Worm (Caenorhabditis elegans): ENCODE data around the gene gcy-23.

gcy-23 gene

ce11 chrIV:3250020-3250419 lies 39.1 kb downstream of the gcy-23 start:
- TF ChIP-seq mdl-1 (tag; optimal IDR thresholded peaks at IDR 0.05) = no peak
- no peak for TF ChIP-seq ztf-1 (GFP tag; conservative IDR thresholded peaks at IDR 0.05)
- peak; percentile 22 for TF ChIP-seq nhr-21 (tag; optimal IDR thresholded peaks at IDR 0.05)

ce11 chrIV:3246873-3247272 lies 42.3 kb downstream of the gcy-23 start:
- TF ChIP-seq egl-27 (tag; optimal IDR thresholded peaks at IDR 0.05) (no peak), unc-39 (tag; optimal IDR thresholded peaks at IDR 0.05) (no peak), lin-13 (GFP tag; optimal IDR thresholded peaks at IDR 0.05) (no peak), lsy-2 (tag; optimal IDR thresholded peaks at IDR 0.05) (peak in 1 of 2 experiments; percentile 3), elt-3 (tag; optimal IDR thresholded peaks at IDR 0.05) (no peak), sma-9 (GFP tag; optimal IDR thresholded peaks at IDR 0.05) (peak; percentile 26), sma-9 (tag; optimal IDR thresholded peaks at IDR 0.05) (no peak), sma-3 (GFP tag; optimal IDR thresholded peaks at IDR 0.05) (no peak), nhr-23 (tag; optimal IDR thresholded peaks at IDR 0.05) (no peak), sem-4 (tag; optimal IDR thresholded peaks at IDR 0.05) (no peak), nhr-77 (tag; optimal IDR thresholded peaks at IDR 0.05) (no peak)

- peak in 1 of 2 experiments; percentile 13 for TF ChIP-seq lsy-2 (tag; optimal IDR thresholded peaks at IDR 0.05)
- no peak for TF ChIP-seq nhr-77 (tag; optimal IDR thresholded peaks at IDR 0.05)
- no peak for TF ChIP-seq nhr-11 (tag; optimal IDR thresholded peaks at IDR 0.05)
- no peak for TF ChIP-seq lin-11 (tag; optimal IDR thresholded peaks at IDR 0.05)
- TF ChIP-seq ama-1 (optimal IDR thresholded peaks at IDR 0.05) = no peak
- TF ChIP-seq mdl-1 (tag; optimal IDR thresholded peaks at IDR 0.05) = no peak
- no peak for TF ChIP-seq lin-13 (GFP tag; optimal IDR thresholded peaks at IDR 0.05)
- no peak for TF ChIP-seq Y55F3AM.14 (GFP tag; optimal IDR thresholded peaks at IDR 0.05)
- TF ChIP-seq ztf-11 (tag; optimal IDR thresholded peaks at IDR 0.05) = no peak
- TF ChIP-seq sma-3 (GFP tag; optimal IDR thresholded peaks at IDR 0.05) = peak; percentile 42
- peak; percentile 3 for TF ChIP-seq nhr-129 (tag; optimal IDR thresholded peaks at IDR 0.05)
- no peak for TF ChIP-seq elt-1 (tag; optimal IDR thresholded peaks at IDR 0.05)
- TF ChIP-seq gmeb-1 (tag; optimal IDR thresholded peaks at IDR 0.05) = peak; percentile 17
- no peak for TF ChIP-seq unc-39 (tag; optimal IDR thresholded peaks at IDR 0.05)
- TF ChIP-seq alr-1 (tag; optimal IDR thresholded peaks at IDR 0.05) = no peak
- TF ChIP-seq nhr-25 (tag; optimal IDR thresholded peaks at IDR 0.05) = peak; percentile 6
- no peak for TF ChIP-seq F13H6.1 (tag; optimal IDR thresholded peaks at IDR 0.05)
- peak; percentile 81 for TF ChIP-seq fos-1 (tag; optimal IDR thresholded peaks at IDR 0.05)
- no peak for TF ChIP-seq lin-39 (tag; optimal IDR thresholded peaks at IDR 0.05)
- peak; percentile 88 for TF ChIP-seq blmp-1 (tag; optimal IDR thresholded peaks at IDR 0.05; ENCODE audit: insufficient read depth)
- TF ChIP-seq sem-4 (tag; optimal IDR thresholded peaks at IDR 0.05) = peak; percentile 46
- TF ChIP-seq nhr-21 (tag; optimal IDR thresholded peaks at IDR 0.05) = peak; percentile 43
- TF ChIP-seq sma-9 (GFP tag; optimal IDR thresholded peaks at IDR 0.05) = peak; percentile 30
- no peak for TF ChIP-seq sma-9 (tag; optimal IDR thresholded peaks at IDR 0.05)
- no peak for TF ChIP-seq elt-3 (tag; optimal IDR thresholded peaks at IDR 0.05)
- TF ChIP-seq ceh-16 (tag; optimal IDR thresholded peaks at IDR 0.05) = no peak
Observed at ce11 chrIV:3234269-3234668, 54.9 kb downstream of the gcy-23 start.

ce11 chrIV:3233429-3233885 lies 55.7 kb downstream of the gcy-23 start:
- no peak for TF ChIP-seq peb-1 (tag; optimal IDR thresholded peaks at IDR 0.05)
- no peak for TF ChIP-seq lin-39 (tag; optimal IDR thresholded peaks at IDR 0.05)
- TF ChIP-seq nhr-25 (tag; optimal IDR thresholded peaks at IDR 0.05) = peak; percentile 60
- TF ChIP-seq dmd-4 (tag; optimal IDR thresholded peaks at IDR 0.05) = no peak
- TF ChIP-seq sem-4 (tag; optimal IDR thresholded peaks at IDR 0.05) = peak; percentile 25
- TF ChIP-seq nhr-77 (tag; optimal IDR thresholded peaks at IDR 0.05) = no peak
- TF ChIP-seq lsy-2 (tag; optimal IDR thresholded peaks at IDR 0.05) = peak in 1 of 2 experiments; percentile 52
- TF ChIP-seq nhr-11 (tag; optimal IDR thresholded peaks at IDR 0.05) = no peak
- TF ChIP-seq snpc-4 (tag; optimal IDR thresholded peaks at IDR 0.05) = peak; percentile 48
- peak; percentile 30 for TF ChIP-seq blmp-1 (tag; optimal IDR thresholded peaks at IDR 0.05; ENCODE audit: insufficient read depth)
- no peak for TF ChIP-seq ceh-82 (tag; optimal IDR thresholded peaks at IDR 0.05)
- no peak for TF ChIP-seq fos-1 (tag; optimal IDR thresholded peaks at IDR 0.05)
- TF ChIP-seq nhr-129 (tag; optimal IDR thresholded peaks at IDR 0.05) = peak; percentile 65
- peak; percentile 51 for TF ChIP-seq gmeb-1 (tag; optimal IDR thresholded peaks at IDR 0.05)
- no peak for TF ChIP-seq elt-1 (tag; optimal IDR thresholded peaks at IDR 0.05)
- TF ChIP-seq ztf-4 (tag; optimal IDR thresholded peaks at IDR 0.05) = no peak
- peak; percentile 46 for TF ChIP-seq ceh-16 (tag; optimal IDR thresholded peaks at IDR 0.05)
- TF ChIP-seq ztf-1 (GFP tag; conservative IDR thresholded peaks at IDR 0.05) = no peak
- no peak for TF ChIP-seq nhr-10 (tag; optimal IDR thresholded peaks at IDR 0.05)
- TF ChIP-seq mab-5 (tag; optimal IDR thresholded peaks at IDR 0.05) = peak; percentile 52
- TF ChIP-seq unc-55 (GFP tag; optimal IDR thresholded peaks at IDR 0.05) = no peak
- peak; percentile 44 for TF ChIP-seq nhr-6 (tag; optimal IDR thresholded peaks at IDR 0.05)
- no peak for TF ChIP-seq ZK546.5 (tag; optimal IDR thresholded peaks at IDR 0.05)
- peak; percentile 2 for TF ChIP-seq ama-1 (optimal IDR thresholded peaks at IDR 0.05)
- peak; percentile 62 for TF ChIP-seq crh-2 (tag; optimal IDR thresholded peaks at IDR 0.05)
- TF ChIP-seq nhr-21 (tag; optimal IDR thresholded peaks at IDR 0.05) = peak; percentile 74
- TF ChIP-seq sma-3 (GFP tag; optimal IDR thresholded peaks at IDR 0.05) = peak; percentile 40
- TF ChIP-seq skn-1 (tag; optimal IDR thresholded peaks at IDR 0.05) = no peak
- peak; percentile 61 for TF ChIP-seq F13H6.1 (tag; optimal IDR thresholded peaks at IDR 0.05)
- TF ChIP-seq sma-9 (GFP tag; optimal IDR thresholded peaks at IDR 0.05) = peak; percentile 68
- TF ChIP-seq sma-9 (tag; optimal IDR thresholded peaks at IDR 0.05) = no peak
